Worm (Caenorhabditis elegans) whole organism, L1 larva: Measurements from ENCODE around the gene dnj-22.

ENCODE experiments used
- C04F5.9 ChIP-seq: sonication (generic microtip); optimal IDR thresholded peaks from 2 replicates; lab custom pipeline; 2016; ENCODE audit warnings: missing genetic modification characterization, missing compliant biosample characterization
- C16A3.4 ChIP-seq: fragments of 150-350 bp; optimal IDR thresholded peaks from 2 replicates; lab custom pipeline; 2014; ENCODE audit warnings: missing biosample characterization, missing genetic modification characterization
- C34B4.2 ChIP-seq: sonication (generic microtip); optimal IDR thresholded peaks from 2 replicates; lab custom pipeline; 2017; ENCODE audit warnings: mild to moderate bottlenecking, missing genetic modification characterization, missing compliant biosample characterization
- aha-1 ChIP-seq: fragments of 150-350 bp; optimal IDR thresholded peaks from 2 replicates; lab custom pipeline; 2014; ENCODE audit warnings: missing biosample characterization, missing genetic modification characterization
- alr-1 ChIP-seq: fragments of 200-800 bp; sonication (Bioruptor generic); optimal IDR thresholded peaks from 2 replicates; lab custom pipeline; 2018; ENCODE audit warnings: borderline replicate concordance, mild to moderate bottlenecking, missing genetic modification characterization, missing compliant biosample characterization
- ama-1 ChIP-seq: fragments of 150-350 bp; optimal IDR thresholded peaks from 2 replicates; lab custom pipeline; 2014
- ceh-8 ChIP-seq: fragments of 200-800 bp; sonication (Bioruptor generic); optimal IDR thresholded peaks from 2 replicates; lab custom pipeline; 2018; ENCODE audit warnings: mild to moderate bottlenecking, missing genetic modification characterization, moderate library complexity, missing compliant biosample characterization
- ceh-88 ChIP-seq: fragments of 200-800 bp; sonication (Bioruptor generic); IDR thresholded peaks from 2 replicates; pipeline ENCODE4 v1.3.6; 2022; ENCODE audit warnings: missing genetic modification characterization, missing compliant biosample characterization
- ceh-90 ChIP-seq: sonication (generic microtip); optimal IDR thresholded peaks from 2 replicates; lab custom pipeline; 2016; ENCODE audit warnings: missing genetic modification characterization, missing compliant biosample characterization
- ces-1 ChIP-seq: fragments of 150-350 bp; optimal IDR thresholded peaks from 2 replicates; lab custom pipeline; 2014; ENCODE audit warnings: missing biosample characterization, missing genetic modification reagents, missing genetic modification characterization
- dsc-1 ChIP-seq: sonication (generic microtip); optimal IDR thresholded peaks from 2 replicates; lab custom pipeline; 2016; ENCODE audit warnings: mild to moderate bottlenecking, missing genetic modification characterization, missing compliant biosample characterization
- efl-1 ChIP-seq, 4 experiments: fragments of 150-350 bp; optimal IDR thresholded peaks in 3 of 4; peaks in 1 of 4; 1 replicate in 1 of 4; 2 replicates in 3 of 4; lab custom pipeline; 2014; ENCODE audit warnings: missing biosample characterization in 2 of 4, missing genetic modification characterization in 2 of 4, missing genetic modification reagents in 2 of 4
- efl-3 ChIP-seq: fragments of 200-800 bp; sonication (Bioruptor generic); optimal IDR thresholded peaks from 2 replicates; lab custom pipeline; 2018; ENCODE audit warnings: mild to moderate bottlenecking, missing genetic modification characterization, missing compliant biosample characterization
- egl-13 ChIP-seq: sonication (generic microtip); optimal IDR thresholded peaks from 2 replicates; lab custom pipeline; 2016; ENCODE audit warnings: missing genotype, missing genetic modification reagents, missing genetic modification characterization, missing compliant biosample characterization
- egl-27 ChIP-seq, 2 experiments: fragments of 150-350 bp in 1 of 2; sonication (generic microtip); optimal IDR thresholded peaks; 3 replicates each; lab custom pipeline; 2017 to 2018; ENCODE audit warnings: missing biosample characterization in 2 of 2, missing genetic modification characterization in 2 of 2, missing genetic modification reagents in 2 of 2
- ets-5 ChIP-seq: fragments of 200-800 bp; sonication (Bioruptor generic); IDR thresholded peaks from 2 replicates; pipeline ENCODE4 v1.3.6; 2022; ENCODE audit warnings: missing genetic modification characterization, missing compliant biosample characterization
- fkh-10 ChIP-seq: sonication (generic microtip); optimal IDR thresholded peaks from 2 replicates; lab custom pipeline; 2017; ENCODE audit warnings: missing biosample characterization, missing genetic modification reagents, missing genetic modification characterization
- fkh-8 ChIP-seq: sonication (generic microtip); optimal IDR thresholded peaks from 2 replicates; lab custom pipeline; 2016; ENCODE audit warnings: mild to moderate bottlenecking, missing genetic modification characterization, missing compliant biosample characterization
- hlh-17 ChIP-seq: fragments of 200-800 bp; sonication (Bioruptor generic); optimal IDR thresholded peaks from 2 replicates; lab custom pipeline; 2018; ENCODE audit warnings: missing genetic modification characterization, mild to moderate bottlenecking, missing compliant biosample characterization, moderate library complexity, borderline replicate concordance
- hpl-2 ChIP-seq: fragments of 150-350 bp; optimal IDR thresholded peaks from 2 replicates; lab custom pipeline; 2014; ENCODE audit warnings: missing biosample characterization, missing genetic modification reagents, missing genetic modification characterization
- irx-1 ChIP-seq: sonication (generic microtip); optimal IDR thresholded peaks from 2 replicates; lab custom pipeline; 2016; ENCODE audit warnings: missing genetic modification characterization, missing compliant biosample characterization
- isw-1 ChIP-seq: fragments of 200-800 bp; sonication (Bioruptor generic); IDR thresholded peaks from 2 replicates; pipeline ENCODE4 v1.3.6; 2022; ENCODE audit warnings: missing genetic modification characterization, missing compliant biosample characterization
- jun-1 ChIP-seq: fragments of 150-350 bp; optimal IDR thresholded peaks from 2 replicates; lab custom pipeline; 2014; ENCODE audit warnings: missing biosample characterization, missing genetic modification reagents, missing genetic modification characterization
- lin-14 ChIP-seq: fragments of 200-800 bp; sonication (Bioruptor generic); optimal IDR thresholded peaks from 2 replicates; lab custom pipeline; 2018; ENCODE audit warnings: mild to moderate bottlenecking, missing genetic modification characterization, moderate library complexity, missing compliant biosample characterization
- mep-1 ChIP-seq: fragments of 150-350 bp; optimal IDR thresholded peaks from 2 replicates; lab custom pipeline; 2014; ENCODE audit warnings: missing biosample characterization, missing genetic modification characterization
- nhr-12 ChIP-seq: sonication (generic microtip); optimal IDR thresholded peaks from 2 replicates; lab custom pipeline; 2017; ENCODE audit warnings: missing biosample characterization, missing genetic modification characterization
- nhr-19 ChIP-seq: fragments of 200-800 bp; sonication (Bioruptor generic); conservative IDR thresholded peaks from 2 replicates; pipeline ENCODE4 v1.3.6; 2022; ENCODE audit warnings: missing genetic modification characterization, missing compliant biosample characterization
- nhr-28 ChIP-seq: fragments of 150-350 bp; optimal IDR thresholded peaks from 2 replicates; lab custom pipeline; 2014; ENCODE audit warnings: missing biosample characterization, missing genetic modification characterization
- nhr-47 ChIP-seq: sonication (generic microtip); optimal IDR thresholded peaks from 2 replicates; lab custom pipeline; 2016; ENCODE audit warnings: mild to moderate bottlenecking, missing genetic modification characterization, moderate library complexity, missing compliant biosample characterization
- nhr-71 ChIP-seq: sonication (generic microtip); optimal IDR thresholded peaks from 2 replicates; lab custom pipeline; 2016; ENCODE audit warnings: mild to moderate bottlenecking, missing genetic modification characterization, moderate library complexity, missing compliant biosample characterization
- nhr-77 ChIP-seq: fragments of 150-350 bp; optimal IDR thresholded peaks from 2 replicates; lab custom pipeline; 2014; ENCODE audit warnings: missing biosample characterization, missing genetic modification characterization
- nhr-84 ChIP-seq: sonication (generic microtip); optimal IDR thresholded peaks from 2 replicates; lab custom pipeline; 2017; ENCODE audit warnings: missing biosample characterization, missing genetic modification characterization
- nhr-85 ChIP-seq: sonication (generic microtip); peaks from one replicate; lab custom pipeline; 2016; ENCODE audit warnings: missing genetic modification characterization, inconsistent platforms, missing compliant biosample characterization
- pag-3 ChIP-seq: sonication (generic microtip); optimal IDR thresholded peaks from 2 replicates; lab custom pipeline; 2017; ENCODE audit warnings: missing genetic modification characterization, mild to moderate bottlenecking, missing compliant biosample characterization, antibody characterized with exemption, borderline replicate concordance; ENCODE audit not compliant: insufficient read depth
- rnt-1 ChIP-seq: sonication (generic microtip); optimal IDR thresholded peaks from 2 replicates; lab custom pipeline; 2016; ENCODE audit warnings: mild to moderate bottlenecking, missing genetic modification characterization, moderate library complexity, missing compliant biosample characterization
- snu-23 ChIP-seq: sonication (generic microtip); optimal IDR thresholded peaks from 2 replicates; lab custom pipeline; 2016; ENCODE audit warnings: missing genetic modification characterization, missing compliant biosample characterization
- sox-4 ChIP-seq: sonication (generic microtip); optimal IDR thresholded peaks from 2 replicates; lab custom pipeline; 2016; ENCODE audit warnings: missing genetic modification characterization, missing compliant biosample characterization
- tbx-2 ChIP-seq: sonication (generic microtip); optimal IDR thresholded peaks from 2 replicates; lab custom pipeline; 2016; ENCODE audit warnings: missing genetic modification characterization, missing compliant biosample characterization
- unc-30 ChIP-seq: sonication (generic microtip); optimal IDR thresholded peaks from 2 replicates; lab custom pipeline; 2017; ENCODE audit warnings: missing biosample characterization, missing genetic modification characterization
- unc-62 ChIP-seq: fragments of 150-350 bp; optimal IDR thresholded peaks from 2 replicates; lab custom pipeline; 2014; ENCODE audit warnings: missing biosample characterization, missing genetic modification reagents, missing genetic modification characterization
- unc-86 ChIP-seq: sonication (generic microtip); optimal IDR thresholded peaks from 2 replicates; lab custom pipeline; 2016; ENCODE audit warnings: missing genetic modification characterization, missing compliant biosample characterization
- unc-98 ChIP-seq: fragments of 200-800 bp; sonication (Bioruptor generic); IDR thresholded peaks from 2 replicates; pipeline ENCODE4 v1.3.6; 2022; ENCODE audit warnings: missing genetic modification characterization, missing compliant biosample characterization
- zag-1 ChIP-seq: fragments of 150-350 bp; optimal IDR thresholded peaks from 2 replicates; lab custom pipeline; 2014; ENCODE audit warnings: missing biosample characterization, missing genetic modification characterization
- zip-4 ChIP-seq: fragments of 200-800 bp; sonication (Bioruptor generic); optimal IDR thresholded peaks from 2 replicates; lab custom pipeline; 2018; ENCODE audit warnings: mild to moderate bottlenecking, missing genetic modification characterization, moderate library complexity, missing compliant biosample characterization
- ztf-11 ChIP-seq, 2 experiments: sonication (generic microtip); optimal IDR thresholded peaks; 2 replicates each; lab custom pipeline; 2016 to 2017; ENCODE audit warnings: missing genetic modification characterization in 2 of 2, missing biosample characterization in 1 of 2, missing compliant biosample characterization in 1 of 2
- ztf-4 ChIP-seq: fragments of 150-350 bp; optimal IDR thresholded peaks from 2 replicates; lab custom pipeline; 2014; ENCODE audit warnings: missing biosample characterization, missing genetic modification characterization

dnj-22 gene

ce11 chrV:8428585-8429414 lies 33.1 kb downstream of the dnj-22 start (continued):
- TF ChIP-seq efl-1 (optimal IDR thresholded peaks at IDR 0.05; lab: Kevin White, UChicago) (peak; percentile 59 to 66), efl-1 (GFP tag; optimal IDR thresholded peaks at IDR 0.05 in 1 of 2; lab: Kevin White, UChicago) (no peak), rnt-1 (peak; percentile 69), hlh-17 (GFP tag; lab: Kevin White, UChicago) (no peak), nhr-84 (tag; lab: Kevin White, UChicago) (no peak), nhr-47 (tag; lab: Kevin White, UChicago) (peak; percentile 42), zip-4 (GFP tag; lab: Kevin White, UChicago) (no peak), nhr-19 (GFP tag; lab: Robert Waterston, UW) (peak; percentile 41), efl-3 (GFP tag; lab: Kevin White, UChicago) (no peak), egl-13 (tag; lab: Kevin White, UChicago) (no peak), pag-3 (tag; lab: Kevin White, UChicago) (no peak), egl-27 (tag; optimal IDR thresholded peaks at IDR 0.05; lab: Kevin White, UChicago) (no peak), nhr-28 (tag; lab: Kevin White, UChicago) (no peak), ets-5 (no peak), ceh-90 (tag; lab: Kevin White, UChicago) (no peak), nhr-12 (no peak), ztf-4 (tag; lab: Kevin White, UChicago) (no peak), dsc-1 (peak; percentile 64), nhr-77 (tag; lab: Kevin White, UChicago) (no peak), nhr-85 (peak; percentile 53), unc-86 (tag; lab: Kevin White, UChicago) (peak; percentile 28), unc-98 (GFP tag; lab: Robert Waterston, UW) (no peak)

- TF ChIP-seq hpl-2 (GFP tag; lab: Kevin White, UChicago) (no peak), zag-1 (tag; lab: Kevin White, UChicago) (no peak), ets-5 (no peak), snu-23 (GFP tag; lab: Kevin White, UChicago) (peak; percentile 26), ama-1 (lab: Kevin White, UChicago) (no peak), jun-1 (tag; lab: Kevin White, UChicago) (no peak), ceh-88 (GFP tag; lab: Robert Waterston, UW) (no peak), C16A3.4 (tag; lab: Kevin White, UChicago) (no peak), rnt-1 (no peak), aha-1 (no peak), fkh-8 (tag; lab: Kevin White, UChicago) (no peak), nhr-28 (tag; lab: Kevin White, UChicago) (no peak), isw-1 (GFP tag; lab: Robert Waterston, UW) (no peak), lin-14 (peak; percentile 47), nhr-19 (GFP tag; lab: Robert Waterston, UW) (no peak), dsc-1 (no peak), pag-3 (tag; lab: Kevin White, UChicago) (no peak), nhr-47 (tag; lab: Kevin White, UChicago) (no peak), irx-1 (tag; lab: Kevin White, UChicago) (no peak), fkh-10 (GFP tag; lab: Kevin White, UChicago) (no peak), mep-1 (tag; lab: Kevin White, UChicago) (no peak), C04F5.9 (tag; lab: Kevin White, UChicago) (no peak), unc-30 (tag; lab: Kevin White, UChicago) (no peak), ceh-8 (GFP tag; lab: Kevin White, UChicago) (no peak), ces-1 (GFP tag; lab: Kevin White, UChicago) (no peak), unc-62 (no peak), tbx-2 (tag; lab: Kevin White, UChicago) (no peak), nhr-77 (tag; lab: Kevin White, UChicago) (no peak), efl-1 (optimal IDR thresholded peaks at IDR 0.05; lab: Kevin White, UChicago) (no peak), efl-1 (GFP tag; optimal IDR thresholded peaks at IDR 0.05 in 1 of 2; lab: Kevin White, UChicago) (no peak), C34B4.2 (tag; lab: Kevin White, UChicago) (no peak), egl-13 (tag; lab: Kevin White, UChicago) (no peak), ztf-11 (tag; optimal IDR thresholded peaks at IDR 0.05; lab: Kevin White, UChicago) (no peak), alr-1 (no peak), sox-4 (no peak), nhr-71 (tag; lab: Kevin White, UChicago) (peak; percentile 52), zip-4 (GFP tag; lab: Kevin White, UChicago) (no peak)
Measured at ce11 chrV:8426741-8427457, 35.0 kb downstream of the dnj-22 start.
